Worm (Caenorhabditis elegans) whole organism, L4 larva: Measurements from ENCODE around the gene daf-1.

Source experiments
- F10B5.3 ChIP-seq: sonication (generic microtip); optimal IDR thresholded peaks from 2 replicates; lab custom pipeline; 2016; ENCODE audit warnings: mild to moderate bottlenecking, missing genetic modification characterization, missing compliant biosample characterization
- aly-2 ChIP-seq: sonication (generic microtip); optimal IDR thresholded peaks from 2 replicates; lab custom pipeline; 2018; ENCODE audit warnings: missing biosample characterization, missing genetic modification characterization
- ama-1 ChIP-seq: fragments of 150-350 bp; optimal IDR thresholded peaks from 2 replicates; lab custom pipeline; 2014; ENCODE audit warnings: inconsistent platforms, mixed read lengths
- hif-1 ChIP-seq, 2 experiments: sonication (generic microtip); optimal IDR thresholded peaks; 2 replicates each; lab custom pipeline; 2016 to 2017; ENCODE audit warnings: missing compliant biosample characterization in 2 of 2, missing genetic modification characterization in 2 of 2, missing genetic modification reagents in 2 of 2, missing genotype in 2 of 2, mild to moderate bottlenecking in 1 of 2
- hlh-11 ChIP-seq: fragments of 200-800 bp; sonication (Bioruptor generic); optimal IDR thresholded peaks from 2 replicates; lab custom pipeline; 2018; ENCODE audit warnings: mild to moderate bottlenecking, missing genetic modification characterization, missing compliant biosample characterization
- lin-39 ChIP-seq: fragments of 150-350 bp; optimal IDR thresholded peaks from 2 replicates; lab custom pipeline; 2014; ENCODE audit warnings: missing biosample characterization, missing genetic modification reagents, missing genetic modification characterization
- lsy-2 ChIP-seq, 2 experiments: fragments of 150-350 bp in 1 of 2; sonication (generic microtip) in 1 of 2; optimal IDR thresholded peaks; 2 replicates each; lab custom pipeline; 2014 to 2017; ENCODE audit warnings: missing biosample characterization in 2 of 2, missing genetic modification characterization in 2 of 2
- nhr-11 ChIP-seq: fragments of 150-350 bp; optimal IDR thresholded peaks from 2 replicates; lab custom pipeline; 2014; ENCODE audit warnings: missing biosample characterization, missing genetic modification characterization
- nhr-28 ChIP-seq: fragments of 150-350 bp; optimal IDR thresholded peaks from 2 replicates; lab custom pipeline; 2014; ENCODE audit warnings: missing biosample characterization, missing genetic modification characterization
- nhr-76 ChIP-seq: fragments of 150-350 bp; optimal IDR thresholded peaks from 2 replicates; lab custom pipeline; 2014; ENCODE audit warnings: missing biosample characterization, missing genetic modification characterization
- nhr-77 ChIP-seq: fragments of 150-350 bp; optimal IDR thresholded peaks from 2 replicates; lab custom pipeline; 2014; ENCODE audit warnings: missing biosample characterization, missing genetic modification characterization
- rbr-2 ChIP-seq: sonication (generic microtip); optimal IDR thresholded peaks from 2 replicates; lab custom pipeline; 2016; ENCODE audit warnings: missing genotype, missing genetic modification characterization, missing compliant biosample characterization
- unc-62 ChIP-seq, 3 experiments: fragments of 150-350 bp in 1 of 3; sonication (generic microtip); optimal IDR thresholded peaks in 2 of 3; peaks in 1 of 3; 1 replicate in 1 of 3; 2 replicates in 2 of 3; lab custom pipeline; 2014 to 2017; ENCODE audit warnings: missing biosample characterization in 3 of 3, missing genetic modification characterization in 3 of 3, missing genetic modification reagents in 3 of 3, missing genotype in 1 of 3
- zag-1 ChIP-seq: fragments of 150-350 bp; optimal IDR thresholded peaks from 2 replicates; lab custom pipeline; 2014; ENCODE audit warnings: missing biosample characterization, missing genetic modification characterization

DNA sequence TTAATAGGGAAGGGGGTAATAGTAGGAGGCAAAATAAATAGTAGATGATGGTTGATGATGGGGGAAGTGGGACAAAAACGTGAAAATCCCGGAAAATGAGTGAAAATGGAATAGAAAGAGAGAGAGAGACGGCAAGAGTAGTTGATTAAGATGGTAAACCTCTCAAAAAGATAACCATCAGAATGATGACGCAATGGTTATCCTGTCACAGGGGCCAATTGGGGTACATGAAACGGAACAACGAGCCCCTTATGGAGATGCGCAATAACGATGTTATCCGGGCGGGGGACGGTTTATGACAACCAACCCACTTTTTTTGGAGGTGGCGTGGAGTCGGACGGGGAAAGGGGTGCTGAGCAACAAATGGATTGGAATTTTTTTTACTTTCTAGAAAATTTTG lies 17.6 kb downstream of the daf-1 start:
- TF ChIP-seq rbr-2 (tag; lab: Kevin White, UChicago) (no peak), aly-2 (tag; lab: Kevin White, UChicago) (no peak), zag-1 (tag; lab: Kevin White, UChicago) (no peak), nhr-11 (tag; lab: Kevin White, UChicago) (no peak), F10B5.3 (no peak), nhr-28 (tag; lab: Kevin White, UChicago) (no peak), hlh-11 (tag; lab: Kevin White, UChicago) (no peak), nhr-76 (no peak), lin-39 (tag; lab: Kevin White, UChicago) (no peak), unc-62 (GFP tag; optimal IDR thresholded peaks at IDR 0.05 in 1 of 2; lab: Kevin White, UChicago) (no peak), unc-62 (tag; optimal IDR thresholded peaks at IDR 0.05; lab: Kevin White, UChicago) (no peak), nhr-77 (tag; lab: Kevin White, UChicago) (no peak), hif-1 (tag; optimal IDR thresholded peaks at IDR 0.05; lab: Kevin White, UChicago) (no peak), lsy-2 (tag; optimal IDR thresholded peaks at IDR 0.05; lab: Kevin White, UChicago) (no peak), ama-1 (no peak)
